Worm (Caenorhabditis elegans): Measurements from ENCODE around the gene R02D5.4.

R02D5.4 gene

ce11 chrV:14468196-14468874 lies 16.1 kb downstream of the R02D5.4 start, which contains the start of gene srz-97 (continued):
- TF ChIP-seq D1046.2 (GFP tag; IDR thresholded peaks at IDR 0.05) (no peak), fos-1 (tag; optimal IDR thresholded peaks at IDR 0.05) (no peak), ceh-20 (GFP tag; IDR thresholded peaks at IDR 0.05) (0 out of 2 replicates have a peak, but pooled peaks have one; percentile 31), php-3 (GFP tag; IDR thresholded peaks at IDR 0.05) (peak; percentile 61; the same call in 1 of the 2 replicates), saeg-2 (GFP tag; IDR thresholded peaks at IDR 0.05) (no peak), Y75B8A.6 (GFP tag; IDR thresholded peaks at IDR 0.05) (no peak), nhr-237 (tag; optimal IDR thresholded peaks at IDR 0.05) (no peak), lin-29 (GFP tag; IDR thresholded peaks at IDR 0.05) (no peak), lim-7 (GFP tag; IDR thresholded peaks at IDR 0.05) (no peak), arid-1 (GFP tag; conservative IDR thresholded peaks at IDR 0.05) (0 out of 2 replicates have a peak, but pooled peaks have one; percentile 26), set-16 (GFP tag; IDR thresholded peaks at IDR 0.05) (no peak; the same call in none of the 2 replicates), dve-1 (tag; optimal IDR thresholded peaks at IDR 0.05; ENCODE audit: insufficient read depth) (peak; percentile 40), ceh-32 (tag; optimal IDR thresholded peaks at IDR 0.05; ENCODE audit: poor library complexity) (no peak), unc-130 (GFP tag; optimal IDR thresholded peaks at IDR 0.05) (peak; percentile 58), attf-4 (tag; optimal IDR thresholded peaks at IDR 0.05) (no peak), ztf-11 (tag; optimal IDR thresholded peaks at IDR 0.05) (no peak), dmd-6 (GFP tag; IDR thresholded peaks at IDR 0.05) (peak; percentile 37), F44E2.7 (GFP tag; IDR thresholded peaks at IDR 0.05) (no peak), F37D6.2 (tag; optimal IDR thresholded peaks at IDR 0.05) (no peak), tra-1 (GFP tag; IDR thresholded peaks at IDR 0.05) (peak; percentile 40), nhr-111 (GFP tag; optimal IDR thresholded peaks at IDR 0.05) (no peak), aly-2 (tag; optimal IDR thresholded peaks at IDR 0.05) (no peak), hlh-30 (tag; optimal IDR thresholded peaks at IDR 0.05; ENCODE audit: insufficient read depth) (peak; percentile 25), T20F7.1 (GFP tag; optimal IDR thresholded peaks at IDR 0.05) (no peak), Y105C5A.15 (GFP tag; IDR thresholded peaks at IDR 0.05) (0 out of 2 replicates have a peak, but pooled peaks have one; percentile 30), hmg-1.1 (GFP tag; IDR thresholded peaks at IDR 0.05) (peak; percentile 61; the same call in 1 of the 2 replicates), mdt-29 (GFP tag; IDR thresholded peaks at IDR 0.05) (no peak), jun-1 (tag; optimal IDR thresholded peaks at IDR 0.05) (no peak), hlh-11 (tag; optimal IDR thresholded peaks at IDR 0.05) (peak; percentile 77), F26F4.8 (GFP tag; conservative IDR thresholded peaks at IDR 0.05) (no peak), daf-16 (GFP tag; optimal IDR thresholded peaks at IDR 0.05) (peak; percentile 49 to 67), daf-16 (tag; optimal IDR thresholded peaks at IDR 0.05) (peak; percentile 69), mxl-2 (GFP tag; conservative IDR thresholded peaks at IDR 0.05) (no peak), spr-1 (tag; optimal IDR thresholded peaks at IDR 0.05) (peak; percentile 42), zfp-3 (GFP tag; conservative IDR thresholded peaks at IDR 0.05) (no peak), zfp-2 (tag; optimal IDR thresholded peaks at IDR 0.05) (no peak), mxl-3 (GFP tag; optimal IDR thresholded peaks at IDR 0.05) (peak; percentile 7), gei-8 (GFP tag; optimal IDR thresholded peaks at IDR 0.05) (no peak), ZK337.2 (GFP tag; IDR thresholded peaks at IDR 0.05) (0 out of 2 replicates have a peak, but pooled peaks have one; percentile 17), tag-97 (GFP tag; IDR thresholded peaks at IDR 0.05) (no peak), lin-1 (GFP tag; IDR thresholded peaks at IDR 0.05) (peak; percentile 68; the same call in 1 of the 2 replicates), dmd-9 (GFP tag; IDR thresholded peaks at IDR 0.05) (no peak), sdz-12 (GFP tag; optimal IDR thresholded peaks at IDR 0.05) (no peak), ceh-44 (GFP tag; IDR thresholded peaks at IDR 0.05) (0 out of 2 replicates have a peak, but pooled peaks have one; percentile 58), unc-62 (GFP tag; optimal IDR thresholded peaks at IDR 0.05 in 1 of 2) (peak in 1 of 2 experiments; percentile 24), unc-62 (tag; optimal IDR thresholded peaks at IDR 0.05) (no peak), F10B5.3 (tag; optimal IDR thresholded peaks at IDR 0.05) (peak; percentile 37), nhr-41 (GFP tag; IDR thresholded peaks at IDR 0.05) (no peak), madf-9 (GFP tag; conservative IDR thresholded peaks at IDR 0.05) (no peak)

All from whole organism, L4 larva.